Worm (Caenorhabditis elegans) whole organism, mixed stage, embryonic: ENCODE results near the gene acs-18.

Experiments used
- M03D4.4 ChIP-seq: sonication (generic microtip); optimal IDR thresholded peaks from 2 replicates; lab custom pipeline; 2017; ENCODE audit warnings: mild to moderate bottlenecking, missing genetic modification characterization, missing compliant biosample characterization
- bed-3 ChIP-seq: fragments of 200-800 bp; sonication (Bioruptor generic); optimal IDR thresholded peaks from 3 replicates; lab custom pipeline; 2018; ENCODE audit warnings: mild to moderate bottlenecking, missing genetic modification characterization, moderate library complexity, missing compliant biosample characterization
- blmp-1 ChIP-seq: fragments of 150-350 bp; optimal IDR thresholded peaks from 2 replicates; lab custom pipeline; 2014; ENCODE audit warnings: missing biosample characterization, missing genetic modification characterization
- ceh-39 ChIP-seq: fragments of 150-350 bp; optimal IDR thresholded peaks from 2 replicates; lab custom pipeline; 2014; ENCODE audit warnings: missing biosample characterization, missing genetic modification characterization
- ceh-43 ChIP-seq: fragments of 200-800 bp; sonication (Bioruptor generic); optimal IDR thresholded peaks from 2 replicates; lab custom pipeline; 2018; ENCODE audit warnings: mild to moderate bottlenecking, missing genetic modification characterization, moderate library complexity, missing compliant biosample characterization
- ceh-83 ChIP-seq: fragments of 200-800 bp; sonication (Bioruptor generic); optimal IDR thresholded peaks from 2 replicates; lab custom pipeline; 2018; ENCODE audit warnings: mild to moderate bottlenecking, missing genetic modification characterization, missing compliant biosample characterization
- ces-1 ChIP-seq: fragments of 150-350 bp; optimal IDR thresholded peaks from 2 replicates; lab custom pipeline; 2014; ENCODE audit warnings: missing biosample characterization, missing genetic modification reagents, missing genetic modification characterization
- cnd-1 ChIP-seq: fragments of 200-800 bp; sonication (Bioruptor generic); optimal IDR thresholded peaks from 2 replicates; lab custom pipeline; 2018; ENCODE audit warnings: mild to moderate bottlenecking, missing genetic modification characterization, missing compliant biosample characterization
- drap-1 ChIP-seq: fragments of 200-800 bp; sonication (Bioruptor generic); optimal IDR thresholded peaks from 3 replicates; lab custom pipeline; 2018; ENCODE audit warnings: mild to moderate bottlenecking, missing genetic modification characterization, missing compliant biosample characterization
- elt-1 ChIP-seq: sonication (generic microtip); optimal IDR thresholded peaks from 2 replicates; lab custom pipeline; 2017; ENCODE audit warnings: missing genetic modification characterization, mild to moderate bottlenecking, missing compliant biosample characterization, antibody characterized with exemption, moderate library complexity, borderline replicate concordance; ENCODE audit not compliant: insufficient read depth
- elt-3 ChIP-seq: fragments of 150-350 bp; optimal IDR thresholded peaks from 2 replicates; lab custom pipeline; 2014; ENCODE audit warnings: missing biosample characterization, missing genetic modification characterization
- flh-1 ChIP-seq: fragments of 200-800 bp; sonication (Bioruptor generic); optimal IDR thresholded peaks from 2 replicates; lab custom pipeline; 2018; ENCODE audit warnings: mild to moderate bottlenecking, missing genetic modification characterization, moderate library complexity, missing compliant biosample characterization
- ham-2 ChIP-seq: fragments of 200-800 bp; sonication (Bioruptor generic); optimal IDR thresholded peaks from 2 replicates; lab custom pipeline; 2018; ENCODE audit warnings: mild to moderate bottlenecking, missing genetic modification characterization, missing compliant biosample characterization
- hlh-1 ChIP-seq: fragments of 150-350 bp; optimal IDR thresholded peaks from 2 replicates; lab custom pipeline; 2014; ENCODE audit warnings: missing biosample characterization, missing genetic modification reagents, missing genetic modification characterization
- lin-13 ChIP-seq: fragments of 150-350 bp; optimal IDR thresholded peaks from 2 replicates; lab custom pipeline; 2014; ENCODE audit warnings: missing biosample characterization, missing genetic modification characterization
- lin-32 ChIP-seq: fragments of 200-800 bp; sonication (Bioruptor generic); optimal IDR thresholded peaks from 2 replicates; lab custom pipeline; 2018; ENCODE audit warnings: mild to moderate bottlenecking, missing genetic modification characterization, missing compliant biosample characterization
- lsy-2 ChIP-seq: fragments of 150-350 bp; optimal IDR thresholded peaks from 2 replicates; lab custom pipeline; 2014; ENCODE audit warnings: missing biosample characterization, missing genetic modification characterization
- mab-5 ChIP-seq: fragments of 150-350 bp; optimal IDR thresholded peaks from 2 replicates; lab custom pipeline; 2014; ENCODE audit warnings: missing biosample characterization, missing genetic modification characterization
- mep-1 ChIP-seq: fragments of 150-350 bp; optimal IDR thresholded peaks from 2 replicates; lab custom pipeline; 2017; ENCODE audit warnings: missing biosample characterization, missing genetic modification reagents, missing genetic modification characterization, inconsistent platforms
- mls-2 ChIP-seq: sonication (generic microtip); optimal IDR thresholded peaks from 2 replicates; lab custom pipeline; 2016; ENCODE audit warnings: mild to moderate bottlenecking, missing genetic modification characterization, moderate library complexity, missing compliant biosample characterization
- nhr-12 ChIP-seq: fragments of 150-350 bp; optimal IDR thresholded peaks from 2 replicates; lab custom pipeline; 2014; ENCODE audit warnings: missing biosample characterization, missing genetic modification characterization
- nhr-2 ChIP-seq: fragments of 150-350 bp; optimal IDR thresholded peaks from 2 replicates; lab custom pipeline; 2014; ENCODE audit warnings: missing biosample characterization, missing genetic modification characterization
- nhr-237 ChIP-seq: fragments of 150-350 bp; optimal IDR thresholded peaks from 2 replicates; lab custom pipeline; 2014; ENCODE audit warnings: missing biosample characterization, missing genetic modification characterization
- nhr-28 ChIP-seq: fragments of 150-350 bp; optimal IDR thresholded peaks from 2 replicates; lab custom pipeline; 2014; ENCODE audit warnings: missing biosample characterization, missing genetic modification characterization
- nhr-76 ChIP-seq: sonication (generic microtip); optimal IDR thresholded peaks from 2 replicates; lab custom pipeline; 2017; ENCODE audit warnings: missing biosample characterization, missing genetic modification characterization
- pha-4 ChIP-seq: fragments of 150-350 bp; optimal IDR thresholded peaks from 2 replicates; lab custom pipeline; 2018; ENCODE audit warnings: missing biosample characterization, missing genetic modification reagents, missing genetic modification characterization
- sem-2 ChIP-seq: fragments of 200-800 bp; sonication (Bioruptor generic); optimal IDR thresholded peaks from 2 replicates; lab custom pipeline; 2018; ENCODE audit warnings: mild to moderate bottlenecking, missing genetic modification characterization, missing compliant biosample characterization
- snpc-4 ChIP-seq: fragments of 150-350 bp; optimal IDR thresholded peaks from 2 replicates; lab custom pipeline; 2014; ENCODE audit warnings: missing biosample characterization, missing genetic modification characterization
- sptf-1 ChIP-seq: sonication (generic microtip); optimal IDR thresholded peaks from 2 replicates; lab custom pipeline; 2017; ENCODE audit warnings: mild to moderate bottlenecking, missing genetic modification characterization, moderate library complexity, missing compliant biosample characterization
- tbx-8 ChIP-seq: fragments of 200-800 bp; sonication (Bioruptor generic); optimal IDR thresholded peaks from 2 replicates; lab custom pipeline; 2018; ENCODE audit warnings: mild to moderate bottlenecking, missing genetic modification characterization, moderate library complexity, missing compliant biosample characterization
- unc-120 ChIP-seq: sonication (generic microtip); optimal IDR thresholded peaks from 2 replicates; lab custom pipeline; 2017; ENCODE audit warnings: missing genetic modification characterization, missing compliant biosample characterization; ENCODE audit not compliant: poor library complexity, severe bottlenecking
- unc-39 ChIP-seq: fragments of 150-350 bp; optimal IDR thresholded peaks from 2 replicates; lab custom pipeline; 2014; ENCODE audit warnings: missing biosample characterization, missing genetic modification characterization
- unc-62 ChIP-seq: fragments of 150-350 bp; optimal IDR thresholded peaks from 2 replicates; lab custom pipeline; 2014; ENCODE audit warnings: missing biosample characterization, missing genetic modification reagents, missing genetic modification characterization
- zip-8 ChIP-seq: fragments of 150-350 bp; optimal IDR thresholded peaks from 2 replicates; lab custom pipeline; 2014; ENCODE audit warnings: missing biosample characterization, missing genetic modification characterization
- ztf-11 ChIP-seq: fragments of 150-350 bp; optimal IDR thresholded peaks from 2 replicates; lab custom pipeline; 2014; ENCODE audit warnings: missing biosample characterization, missing genetic modification characterization

acs-18 gene

DNA sequence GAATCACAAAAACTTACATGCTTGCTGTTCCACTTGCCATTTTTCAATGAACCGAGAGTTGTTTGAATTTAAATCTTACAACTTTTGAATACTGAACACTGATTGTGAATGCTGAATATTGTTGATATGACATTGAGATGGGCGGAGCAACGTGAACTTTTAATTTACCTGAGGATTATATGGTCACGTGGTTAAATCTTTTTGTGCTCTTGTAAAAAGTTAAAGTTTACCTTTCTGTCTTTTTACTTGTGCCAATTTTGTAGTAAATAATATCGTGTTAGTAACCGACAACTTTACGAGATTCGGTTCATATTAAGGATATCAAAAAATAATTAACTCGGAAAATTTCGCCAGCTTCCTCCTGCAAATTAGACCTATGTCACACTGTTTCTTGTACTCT lies 38.8 kb upstream of the acs-18 start, which contains the start of gene Y43C5B.2:
Gene Y43C5B.2, minus strand, starts transcription at position 101 of the 400 bp plus-strand sequence.
- TF ChIP-seq hlh-1 (tag; lab: Kevin White, UChicago) = no peak
- TF ChIP-seq ceh-83 (GFP tag; lab: Kevin White, UChicago) = no peak
- TF ChIP-seq blmp-1 (tag; lab: Kevin White, UChicago) = no peak
- TF ChIP-seq ztf-11 (tag; lab: Kevin White, UChicago) = no peak

DNA sequence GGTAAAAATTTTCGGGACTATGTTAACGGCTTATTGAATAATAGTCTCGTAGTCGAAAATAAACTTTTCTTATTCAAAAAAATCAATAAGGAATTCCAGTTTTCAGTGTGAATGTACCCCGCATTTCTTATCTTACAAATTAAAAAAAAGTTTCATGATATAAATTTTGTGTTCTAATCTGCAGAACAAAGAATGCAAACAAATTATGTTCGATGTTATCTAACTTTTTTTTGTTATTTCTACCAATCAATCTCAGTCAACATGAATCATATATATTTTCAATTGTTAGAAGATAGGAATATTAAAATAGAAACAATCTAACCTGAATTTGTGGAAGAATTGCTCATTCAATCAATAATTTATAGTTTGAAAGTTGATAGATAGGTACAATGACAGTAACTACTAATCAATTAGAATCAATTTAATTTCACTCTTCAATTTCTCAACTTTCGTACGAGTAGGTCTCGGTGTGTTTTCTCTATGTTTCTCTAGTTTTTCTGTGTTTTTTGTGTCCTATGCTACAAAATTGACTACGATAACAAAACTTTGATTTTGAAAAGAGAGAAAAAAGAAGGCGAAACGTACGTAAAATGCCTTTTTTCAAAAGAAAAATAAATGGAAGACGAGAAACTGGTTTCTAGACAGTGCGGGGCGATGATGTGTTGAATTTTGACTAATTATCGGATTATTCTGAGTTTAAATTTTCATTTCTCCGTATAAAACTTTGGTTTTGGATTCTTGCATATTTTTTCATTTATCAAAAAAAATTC lies 36.6 kb upstream of the acs-18 start, which contains the start of the genes unc-43 and Y43C5B.3:
Gene unc-43, minus strand, starts transcription at position 347 of the 770 bp plus-strand sequence.
Gene Y43C5B.3, plus strand, starts transcription at position 720 of the 770 bp plus-strand sequence.
- TF ChIP-seq sem-2 (no peak), ceh-39 (tag; lab: Kevin White, UChicago) (no peak), ceh-83 (GFP tag; lab: Kevin White, UChicago) (no peak), unc-62 (GFP tag; lab: Kevin White, UChicago) (no peak), elt-1 (tag; lab: Kevin White, UChicago) (no peak), nhr-28 (tag; lab: Kevin White, UChicago) (no peak), zip-8 (no peak), ztf-11 (tag; lab: Kevin White, UChicago) (no peak), unc-39 (tag; lab: Kevin White, UChicago) (no peak), mep-1 (tag; lab: Kevin White, UChicago) (no peak), lin-32 (no peak), ces-1 (no peak), blmp-1 (tag; lab: Kevin White, UChicago) (no peak), nhr-12 (tag; lab: Kevin White, UChicago) (no peak), bed-3 (GFP tag; lab: Kevin White, UChicago) (no peak), elt-3 (tag; lab: Kevin White, UChicago) (no peak), mls-2 (tag; lab: Kevin White, UChicago) (no peak)

DNA sequence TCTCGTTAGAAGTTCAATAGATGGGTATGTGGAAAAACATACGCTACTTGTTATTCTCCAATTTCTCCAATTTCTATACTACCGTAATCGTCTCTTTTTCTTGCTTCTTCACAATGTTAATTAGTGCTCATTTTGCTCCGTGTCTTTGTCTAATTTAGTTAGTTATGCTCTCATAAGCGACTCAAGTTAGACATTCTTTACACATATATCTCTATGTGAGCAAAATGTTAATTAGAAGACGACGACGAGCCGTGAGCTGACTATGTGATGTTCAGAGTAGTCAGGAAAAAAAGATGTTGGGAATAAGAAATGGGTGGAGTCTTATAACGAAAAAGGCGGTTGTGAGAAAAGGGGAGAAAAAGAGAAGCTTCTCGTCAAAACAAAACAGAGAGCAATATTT lies 34.1 kb upstream of the acs-18 start:
- no peak for TF ChIP-seq tbx-8 (GFP tag; lab: Kevin White, UChicago)
- TF ChIP-seq nhr-76 (tag; lab: Kevin White, UChicago) = no peak
- TF ChIP-seq ces-1 = peak; percentile 74
- TF ChIP-seq nhr-12 (tag; lab: Kevin White, UChicago) = no peak
- no peak for TF ChIP-seq hlh-1 (tag; lab: Kevin White, UChicago)
- TF ChIP-seq snpc-4 (tag; lab: Kevin White, UChicago) = no peak
- TF ChIP-seq drap-1 (GFP tag; lab: Kevin White, UChicago) = no peak
- no peak for TF ChIP-seq lsy-2

DNA sequence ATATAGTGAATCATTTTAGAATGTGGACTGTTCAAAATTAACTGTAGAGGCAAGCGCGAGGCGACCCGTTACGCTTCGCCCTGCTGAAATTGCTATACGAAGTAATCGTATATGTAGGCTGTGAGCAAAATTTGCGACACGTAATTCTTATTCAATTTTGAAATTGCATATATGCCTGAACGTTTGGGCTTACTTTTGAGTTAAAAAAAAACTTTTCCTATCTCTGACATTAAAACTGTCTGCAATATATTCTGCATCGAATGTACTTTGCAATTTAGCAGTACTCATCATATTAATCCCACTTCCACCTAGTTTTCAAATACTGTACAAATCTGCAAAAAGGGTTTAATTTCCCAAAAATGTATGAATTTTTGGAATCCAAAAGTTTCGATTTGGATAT lies 33.5 kb upstream of the acs-18 start:
- no peak for TF ChIP-seq ceh-83 (GFP tag; lab: Kevin White, UChicago)
- TF ChIP-seq sptf-1 (tag; lab: Kevin White, UChicago) = no peak
- TF ChIP-seq lsy-2 = no peak
- TF ChIP-seq sem-2 = no peak
- TF ChIP-seq nhr-2 (tag; lab: Kevin White, UChicago) = no peak
- no peak for TF ChIP-seq zip-8
- no peak for TF ChIP-seq blmp-1 (tag; lab: Kevin White, UChicago)
- TF ChIP-seq unc-39 (tag; lab: Kevin White, UChicago) = no peak
- TF ChIP-seq elt-1 (tag; lab: Kevin White, UChicago) = no peak
- no peak for TF ChIP-seq elt-3 (tag; lab: Kevin White, UChicago)
- TF ChIP-seq drap-1 (GFP tag; lab: Kevin White, UChicago) = no peak
- TF ChIP-seq M03D4.4 = no peak
- TF ChIP-seq ceh-43 (GFP tag; lab: Kevin White, UChicago) = no peak
- TF ChIP-seq hlh-1 (tag; lab: Kevin White, UChicago) = no peak
- TF ChIP-seq nhr-12 (tag; lab: Kevin White, UChicago) = no peak
- no peak for TF ChIP-seq ces-1
- TF ChIP-seq lin-13 = no peak

DNA sequence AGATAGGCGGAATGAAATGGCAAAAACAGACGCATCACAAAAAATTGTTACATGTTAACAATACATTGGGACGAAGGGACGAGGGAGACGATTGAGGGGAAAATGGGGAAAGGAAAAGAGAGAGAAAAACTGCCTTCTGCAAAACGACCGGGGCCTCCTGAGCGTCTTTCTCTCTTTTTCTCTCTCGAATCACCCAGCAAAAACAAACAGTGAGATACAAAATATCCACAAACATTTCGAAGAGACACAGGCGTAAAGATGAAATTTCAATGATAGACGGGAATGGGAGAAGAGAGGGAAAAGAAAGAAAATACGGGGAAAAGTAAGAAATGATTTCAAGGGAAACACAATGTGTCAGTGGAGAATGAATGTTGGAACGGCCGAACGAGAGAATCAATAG lies 32.5 kb upstream of the acs-18 start:
- TF ChIP-seq pha-4 (tag; lab: Kevin White, UChicago) (peak; percentile 15), nhr-237 (tag; lab: Kevin White, UChicago) (peak; percentile 46), mep-1 (tag; lab: Kevin White, UChicago) (peak; percentile 51), drap-1 (GFP tag; lab: Kevin White, UChicago) (no peak), ham-2 (GFP tag; lab: Kevin White, UChicago) (no peak), flh-1 (GFP tag; lab: Kevin White, UChicago) (no peak), mls-2 (tag; lab: Kevin White, UChicago) (no peak), ceh-39 (tag; lab: Kevin White, UChicago) (no peak), ceh-43 (GFP tag; lab: Kevin White, UChicago) (no peak), unc-39 (tag; lab: Kevin White, UChicago) (no peak), blmp-1 (tag; lab: Kevin White, UChicago) (no peak), sptf-1 (tag; lab: Kevin White, UChicago) (peak; percentile 4), lin-32 (no peak), elt-1 (tag; lab: Kevin White, UChicago) (no peak), ceh-83 (GFP tag; lab: Kevin White, UChicago) (no peak), ces-1 (peak; percentile 47), hlh-1 (tag; lab: Kevin White, UChicago) (peak; percentile 29), elt-3 (tag; lab: Kevin White, UChicago) (no peak), cnd-1 (tag; lab: Kevin White, UChicago) (no peak), nhr-28 (tag; lab: Kevin White, UChicago) (no peak), nhr-2 (tag; lab: Kevin White, UChicago) (no peak), snpc-4 (tag; lab: Kevin White, UChicago) (no peak), lin-13 (no peak), unc-120 (tag; lab: Kevin White, UChicago) (peak; percentile 69), ztf-11 (tag; lab: Kevin White, UChicago) (no peak), mab-5 (tag; lab: Kevin White, UChicago) (no peak), bed-3 (GFP tag; lab: Kevin White, UChicago) (no peak), unc-62 (GFP tag; lab: Kevin White, UChicago) (peak; percentile 66), nhr-76 (tag; lab: Kevin White, UChicago) (no peak)
